Worm (Caenorhabditis elegans) whole organism, early embryonic: ENCODE measurements around the gene pgp-4.

Experiments
- B0310.2 ChIP-seq: sonication (generic microtip); optimal IDR thresholded peaks from 2 replicates; lab custom pipeline; 2016; ENCODE audit warnings: mild to moderate bottlenecking, missing genetic modification characterization, missing compliant biosample characterization
- ama-1 ChIP-seq: fragments of 150-350 bp; optimal IDR thresholded peaks from 2 replicates; lab custom pipeline; 2014
- flt-1 ChIP-seq: fragments of 200-800 bp; sonication (Bioruptor generic); IDR thresholded peaks from 2 replicates; pipeline ENCODE4 v1.3.6; 2022; ENCODE audit warnings: missing genetic modification characterization, missing compliant biosample characterization
- hmbx-1 ChIP-seq: sonication (generic microtip); optimal IDR thresholded peaks from 2 replicates; lab custom pipeline; 2016; ENCODE audit warnings: mild to moderate bottlenecking, missing genetic modification characterization, missing compliant biosample characterization
- hnd-1 ChIP-seq: sonication (generic microtip); optimal IDR thresholded peaks from 2 replicates; lab custom pipeline; 2016; ENCODE audit warnings: missing genetic modification characterization, missing compliant biosample characterization
- pes-1 ChIP-seq: fragments of 200-800 bp; sonication (Bioruptor generic); IDR thresholded peaks from 2 replicates; pipeline ENCODE4 v1.3.6; 2022; ENCODE audit warnings: missing genetic modification reagents, missing genetic modification characterization, missing compliant biosample characterization
- tbx-11 ChIP-seq: fragments of 200-800 bp; sonication (Bioruptor generic); IDR thresholded peaks from 2 replicates; pipeline ENCODE4 v1.3.6; 2022; ENCODE audit warnings: missing genetic modification characterization, missing compliant biosample characterization
- tbx-37 ChIP-seq: fragments of 200-800 bp; sonication (Bioruptor generic); conservative IDR thresholded peaks from 2 replicates; pipeline ENCODE4 v1.3.6; 2022; ENCODE audit warnings: missing genetic modification reagents, missing genetic modification characterization, missing compliant biosample characterization
- tra-4 ChIP-seq: sonication (generic microtip); optimal IDR thresholded peaks from 2 replicates; lab custom pipeline; 2017; ENCODE audit warnings: missing genetic modification characterization, missing compliant biosample characterization

DNA sequence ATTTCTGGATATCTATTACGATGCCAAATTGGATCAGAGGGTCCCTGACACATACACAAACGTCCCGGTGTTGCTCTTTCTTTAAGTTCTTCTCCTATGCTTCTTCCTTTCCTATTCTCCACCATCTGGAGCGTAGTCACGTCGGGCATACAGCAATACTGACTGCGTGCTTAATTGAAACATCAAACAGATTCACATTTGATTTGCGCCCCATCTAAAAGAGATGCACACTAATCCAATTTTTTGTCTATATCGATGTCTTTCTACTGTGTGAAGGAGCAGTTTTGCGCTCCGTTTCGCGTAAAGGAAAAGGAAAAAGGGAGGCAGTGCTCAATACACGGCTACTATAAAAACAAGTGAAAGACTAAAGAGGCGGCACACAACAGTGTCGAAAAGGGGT is 28.9 kb upstream of the pgp-4 start:
- TF ChIP-seq ama-1 (lab: Kevin White, UChicago) (no peak), pes-1 (GFP tag; lab: Robert Waterston, UW) (no peak), hmbx-1 (tag; lab: Kevin White, UChicago) (no peak), flt-1 (GFP tag; lab: Robert Waterston, UW) (no peak), B0310.2 (tag; lab: Kevin White, UChicago) (no peak), tbx-37 (no peak), tbx-11 (GFP tag; lab: Robert Waterston, UW) (no peak), hnd-1 (tag; lab: Kevin White, UChicago) (no peak), tra-4 (tag; lab: Kevin White, UChicago) (no peak)
